Worm (Caenorhabditis elegans) whole organism, mixed stage, embryonic: ENCODE results near the gene F41E7.2.

Source experiments
- bed-3 ChIP-seq: fragments of 200-800 bp; sonication (Bioruptor generic); optimal IDR thresholded peaks from 3 replicates; lab custom pipeline; 2018; ENCODE audit warnings: mild to moderate bottlenecking, missing genetic modification characterization, moderate library complexity, missing compliant biosample characterization
- blmp-1 ChIP-seq: fragments of 150-350 bp; optimal IDR thresholded peaks from 2 replicates; lab custom pipeline; 2014; ENCODE audit warnings: missing biosample characterization, missing genetic modification characterization
- ceh-39 ChIP-seq: fragments of 150-350 bp; optimal IDR thresholded peaks from 2 replicates; lab custom pipeline; 2014; ENCODE audit warnings: missing biosample characterization, missing genetic modification characterization
- ceh-83 ChIP-seq: fragments of 200-800 bp; sonication (Bioruptor generic); optimal IDR thresholded peaks from 2 replicates; lab custom pipeline; 2018; ENCODE audit warnings: mild to moderate bottlenecking, missing genetic modification characterization, missing compliant biosample characterization
- cnd-1 ChIP-seq: fragments of 200-800 bp; sonication (Bioruptor generic); optimal IDR thresholded peaks from 2 replicates; lab custom pipeline; 2018; ENCODE audit warnings: mild to moderate bottlenecking, missing genetic modification characterization, missing compliant biosample characterization
- drap-1 ChIP-seq: fragments of 200-800 bp; sonication (Bioruptor generic); optimal IDR thresholded peaks from 3 replicates; lab custom pipeline; 2018; ENCODE audit warnings: mild to moderate bottlenecking, missing genetic modification characterization, missing compliant biosample characterization
- elt-1 ChIP-seq: sonication (generic microtip); optimal IDR thresholded peaks from 2 replicates; lab custom pipeline; 2017; ENCODE audit warnings: missing genetic modification characterization, mild to moderate bottlenecking, missing compliant biosample characterization, antibody characterized with exemption, moderate library complexity, borderline replicate concordance; ENCODE audit not compliant: insufficient read depth
- elt-3 ChIP-seq: fragments of 150-350 bp; optimal IDR thresholded peaks from 2 replicates; lab custom pipeline; 2014; ENCODE audit warnings: missing biosample characterization, missing genetic modification characterization
- flh-1 ChIP-seq: fragments of 200-800 bp; sonication (Bioruptor generic); optimal IDR thresholded peaks from 2 replicates; lab custom pipeline; 2018; ENCODE audit warnings: mild to moderate bottlenecking, missing genetic modification characterization, moderate library complexity, missing compliant biosample characterization
- lin-13 ChIP-seq: fragments of 150-350 bp; optimal IDR thresholded peaks from 2 replicates; lab custom pipeline; 2014; ENCODE audit warnings: missing biosample characterization, missing genetic modification characterization
- lin-32 ChIP-seq: fragments of 200-800 bp; sonication (Bioruptor generic); optimal IDR thresholded peaks from 2 replicates; lab custom pipeline; 2018; ENCODE audit warnings: mild to moderate bottlenecking, missing genetic modification characterization, missing compliant biosample characterization
- lsy-2 ChIP-seq: fragments of 150-350 bp; optimal IDR thresholded peaks from 2 replicates; lab custom pipeline; 2014; ENCODE audit warnings: missing biosample characterization, missing genetic modification characterization
- mab-5 ChIP-seq: fragments of 150-350 bp; optimal IDR thresholded peaks from 2 replicates; lab custom pipeline; 2014; ENCODE audit warnings: missing biosample characterization, missing genetic modification characterization
- nhr-2 ChIP-seq: fragments of 150-350 bp; optimal IDR thresholded peaks from 2 replicates; lab custom pipeline; 2014; ENCODE audit warnings: missing biosample characterization, missing genetic modification characterization
- nhr-237 ChIP-seq: fragments of 150-350 bp; optimal IDR thresholded peaks from 2 replicates; lab custom pipeline; 2014; ENCODE audit warnings: missing biosample characterization, missing genetic modification characterization
- nhr-28 ChIP-seq: fragments of 150-350 bp; optimal IDR thresholded peaks from 2 replicates; lab custom pipeline; 2014; ENCODE audit warnings: missing biosample characterization, missing genetic modification characterization
- snpc-4 ChIP-seq: fragments of 150-350 bp; optimal IDR thresholded peaks from 2 replicates; lab custom pipeline; 2014; ENCODE audit warnings: missing biosample characterization, missing genetic modification characterization
- sptf-1 ChIP-seq: sonication (generic microtip); optimal IDR thresholded peaks from 2 replicates; lab custom pipeline; 2017; ENCODE audit warnings: mild to moderate bottlenecking, missing genetic modification characterization, moderate library complexity, missing compliant biosample characterization
- tbx-8 ChIP-seq: fragments of 200-800 bp; sonication (Bioruptor generic); optimal IDR thresholded peaks from 2 replicates; lab custom pipeline; 2018; ENCODE audit warnings: mild to moderate bottlenecking, missing genetic modification characterization, moderate library complexity, missing compliant biosample characterization
- unc-39 ChIP-seq: fragments of 150-350 bp; optimal IDR thresholded peaks from 2 replicates; lab custom pipeline; 2014; ENCODE audit warnings: missing biosample characterization, missing genetic modification characterization

F41E7.2 gene

ce11 chrX:10321401-10321800 lies 47.9 kb downstream of the F41E7.2 start:
- TF ChIP-seq sptf-1 (tag; lab: Kevin White, UChicago), result no peak
- TF ChIP-seq lin-32 (GFP tag; lab: Kevin White, UChicago), result no peak
- no peak for TF ChIP-seq mab-5 (tag; lab: Kevin White, UChicago)
- no peak for TF ChIP-seq ceh-83 (GFP tag; lab: Kevin White, UChicago)
- no peak for TF ChIP-seq nhr-237
- no peak for TF ChIP-seq nhr-2 (tag; lab: Kevin White, UChicago)
- TF ChIP-seq tbx-8 (GFP tag; lab: Kevin White, UChicago), result no peak
- TF ChIP-seq blmp-1, result no peak

- no peak for TF ChIP-seq cnd-1
- TF ChIP-seq nhr-28 (tag; lab: Kevin White, UChicago), result no peak
- no peak for TF ChIP-seq bed-3 (GFP tag; lab: Kevin White, UChicago)
- no peak for TF ChIP-seq flh-1 (GFP tag; lab: Kevin White, UChicago)
- TF ChIP-seq unc-39 (tag; lab: Kevin White, UChicago), result no peak
- TF ChIP-seq lin-32 (GFP tag; lab: Kevin White, UChicago), result no peak
- no peak for TF ChIP-seq ceh-39
- no peak for TF ChIP-seq snpc-4 (tag; lab: Kevin White, UChicago)
- no peak for TF ChIP-seq elt-3 (tag; lab: Kevin White, UChicago)
- no peak for TF ChIP-seq lin-13
- TF ChIP-seq lsy-2, result no peak
- no peak for TF ChIP-seq drap-1
- TF ChIP-seq ceh-83 (GFP tag; lab: Kevin White, UChicago), result no peak
- TF ChIP-seq tbx-8 (GFP tag; lab: Kevin White, UChicago), result no peak
- TF ChIP-seq elt-1 (tag; lab: Kevin White, UChicago), result no peak
Measured at ce11 chrX:10327323-10328022, 54.0 kb downstream of the F41E7.2 start, which contains the start of gene acl-5. Gene acl-5 (minus strand): TSS chrX:10327456.
